Fruit fly (Drosophila melanogaster): ENCODE results near the gene tow.
A peak's percentile ranks its signal among the peaks of the same experiment; 100 is the strongest.

The tow gene

DNA sequence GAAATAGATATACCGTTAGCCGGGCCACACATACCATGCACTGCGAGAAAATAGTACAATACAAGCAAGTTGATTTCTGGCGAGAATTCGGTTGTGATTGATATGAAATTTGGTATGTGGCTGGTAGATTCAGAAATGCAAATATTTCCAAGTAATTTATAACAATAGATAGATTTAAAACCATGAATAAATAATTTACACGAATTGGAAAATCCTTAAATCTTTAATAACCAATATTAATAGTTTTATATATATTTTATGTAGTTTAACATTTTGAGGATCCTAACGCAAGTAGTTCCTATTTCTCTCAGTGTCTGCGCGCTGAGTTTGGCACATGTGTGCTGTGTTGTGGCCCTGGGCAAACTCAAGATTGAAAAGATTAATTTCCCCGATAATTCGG, 39.2 kb downstream of the tow start (continued):
- TF ChIP-seq tap (tag; optimal IDR thresholded peaks at IDR 0.05) (no peak), CG3726 (GFP tag; IDR thresholded peaks at IDR 0.05) (no peak), CG5180 (GFP tag; optimal IDR thresholded peaks at IDR 0.05) (no peak), Dll (GFP tag; IDR thresholded peaks at IDR 0.05; ENCODE audit: partially characterized antibody) (no peak), Hand (GFP tag; optimal IDR thresholded peaks at IDR 0.05) (no peak), slou (GFP tag; optimal IDR thresholded peaks at IDR 0.05) (no peak), NK7.1 (GFP tag; optimal IDR thresholded peaks at IDR 0.05) (no peak), CG8388 (GFP tag; optimal IDR thresholded peaks at IDR 0.05) (peak; percentile 58), CG31388 (GFP tag; optimal IDR thresholded peaks at IDR 0.05) (no peak), tgo (GFP tag; IDR thresholded peaks at IDR 0.05) (no peak), CG4617 (GFP tag; optimal IDR thresholded peaks at IDR 0.05; ENCODE audit: borderline replicate concordance) (no peak), PHDP (tag; optimal IDR thresholded peaks at IDR 0.05) (peak; percentile 37), ems (GFP tag; optimal IDR thresholded peaks at IDR 0.05) (peak; percentile 2), Dip2 (GFP tag; IDR thresholded peaks at IDR 0.05) (no peak), CG8924 (tag; optimal IDR thresholded peaks at IDR 0.05) (peak; percentile 68), CG31441 (GFP tag; IDR thresholded peaks at IDR 0.05) (peak; percentile 44), gce (GFP tag; IDR thresholded peaks at IDR 0.05) (no peak), HHEX (GFP tag; optimal IDR thresholded peaks at IDR 0.05) (no peak), BtbVII (GFP tag; optimal IDR thresholded peaks at IDR 0.05) (no peak), Hr78 (GFP tag; optimal IDR thresholded peaks at IDR 0.05) (no peak), CG8290 (GFP tag; optimal IDR thresholded peaks at IDR 0.05) (peak; percentile 13), CG8290 (tag; optimal IDR thresholded peaks at IDR 0.05) (peak in 1 of 2 experiments; percentile 18), Hr3 (GFP tag; optimal IDR thresholded peaks at IDR 0.05) (peak; percentile 32), CG8478 (optimal IDR thresholded peaks at IDR 0.05) (no peak), cato (GFP tag; optimal IDR thresholded peaks at IDR 0.05; ENCODE audit: borderline replicate concordance) (peak; percentile 13), CG18764 (GFP tag; optimal IDR thresholded peaks at IDR 0.05) (no peak), CG7839 (tag; optimal IDR thresholded peaks at IDR 0.05) (peak; percentile 65), CG6813 (GFP tag; optimal IDR thresholded peaks at IDR 0.05) (peak; percentile 12), CG30431 (GFP tag; optimal IDR thresholded peaks at IDR 0.05) (peak; percentile 62), wek (GFP tag; optimal IDR thresholded peaks at IDR 0.05) (no peak), CG1024 (GFP tag; IDR thresholded peaks at IDR 0.05) (0 out of 2 replicates have a peak, but pooled peaks have one; percentile 24), gt (GFP tag; IDR thresholded peaks at IDR 0.05) (no peak), CG10366 (GFP tag; IDR thresholded peaks at IDR 0.05) (no peak), lilli (GFP tag; optimal IDR thresholded peaks at IDR 0.05) (peak; percentile 16), CG11696 (GFP tag; IDR thresholded peaks at IDR 0.05) (no peak), ara (GFP tag; IDR thresholded peaks at IDR 0.05) (peak; percentile 50; the same call in 1 of the 2 replicates), CG12071 (GFP tag; optimal IDR thresholded peaks at IDR 0.05) (no peak)

DNA sequence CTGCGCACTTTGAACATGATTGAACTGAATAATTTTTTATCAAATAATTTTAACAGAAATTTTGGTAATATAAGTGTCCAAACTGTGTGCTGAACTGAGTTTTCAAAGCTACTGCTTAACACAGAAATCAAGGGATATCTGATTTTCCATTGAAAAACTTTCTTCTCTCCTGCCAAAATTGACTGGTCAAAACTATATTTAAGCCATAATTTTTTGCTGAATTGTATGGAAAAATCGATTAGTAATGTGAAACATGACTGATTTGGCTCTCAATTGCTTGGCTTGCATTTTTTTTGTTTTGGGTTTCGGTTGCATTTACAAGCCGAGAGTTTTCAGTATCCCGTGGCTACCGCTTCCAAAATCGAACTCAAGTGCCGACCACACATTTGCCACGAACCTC, 41.8 kb downstream of the tow start, which contains the start of the genes CG32388 and CG43439:
CG32388 (minus strand) TSS at position 101 of the 400 bp plus-strand sequence.
CG43439 (minus strand) TSS at position 101 of the 400 bp plus-strand sequence.
- no peak for TF ChIP-seq Tbp (GFP tag; optimal IDR thresholded peaks at IDR 0.05)
- TF ChIP-seq CG6254 (GFP tag; optimal IDR thresholded peaks at IDR 0.05): no peak
- TF ChIP-seq CG8290 (GFP tag; optimal IDR thresholded peaks at IDR 0.05): no peak
- TF ChIP-seq CG8290 (tag; optimal IDR thresholded peaks at IDR 0.05): no peak
- no peak for TF ChIP-seq Eip74EF (GFP tag; optimal IDR thresholded peaks at IDR 0.05)
- TF ChIP-seq CG30020 (tag; optimal IDR thresholded peaks at IDR 0.05): no peak
- no peak for TF ChIP-seq CG13287 (GFP tag; IDR thresholded peaks at IDR 0.05; ENCODE audit: partially characterized antibody)
- TF ChIP-seq CG6765 (GFP tag; optimal IDR thresholded peaks at IDR 0.05): no peak
- no peak for TF ChIP-seq nerfin-2 (GFP tag; IDR thresholded peaks at IDR 0.05; ENCODE audit: partially characterized antibody)
- TF ChIP-seq sim (GFP tag; IDR thresholded peaks at IDR 0.05): no peak
- no peak for TF ChIP-seq Sox100B (GFP tag; optimal IDR thresholded peaks at IDR 0.05)
- TF ChIP-seq slp2 (GFP tag; optimal IDR thresholded peaks at IDR 0.05): no peak
- no peak for TF ChIP-seq CG7271 (tag; optimal IDR thresholded peaks at IDR 0.05)
- no peak for TF ChIP-seq gfzf (GFP tag; optimal IDR thresholded peaks at IDR 0.05)
- no peak for TF ChIP-seq CG8359 (GFP tag; optimal IDR thresholded peaks at IDR 0.05; ENCODE audit: borderline replicate concordance)
- no peak for TF ChIP-seq klu (GFP tag; IDR thresholded peaks at IDR 0.05)
- no peak for TF ChIP-seq CG10565 (GFP tag; optimal IDR thresholded peaks at IDR 0.05)
